Worm (Caenorhabditis elegans): ENCODE measurements around the gene W01B6.8.

- TF ChIP-seq gei-8 (GFP tag; optimal IDR thresholded peaks at IDR 0.05) (no peak), hif-1 (tag; optimal IDR thresholded peaks at IDR 0.05) (no peak), tag-97 (GFP tag; IDR thresholded peaks at IDR 0.05) (no peak), unc-130 (GFP tag; optimal IDR thresholded peaks at IDR 0.05) (no peak), hmg-1.1 (GFP tag; IDR thresholded peaks at IDR 0.05) (no peak), nhr-25 (tag; optimal IDR thresholded peaks at IDR 0.05; ENCODE audit: borderline replicate concordance, insufficient read depth) (no peak), fos-1 (tag; optimal IDR thresholded peaks at IDR 0.05) (no peak), lsy-2 (tag; optimal IDR thresholded peaks at IDR 0.05) (no peak), mdt-29 (GFP tag; IDR thresholded peaks at IDR 0.05) (no peak), mep-1 (tag; optimal IDR thresholded peaks at IDR 0.05) (no peak), skn-1 (tag; optimal IDR thresholded peaks at IDR 0.05) (no peak), unc-39 (tag; optimal IDR thresholded peaks at IDR 0.05) (no peak)
These were observed 23.4 kb downstream of the W01B6.8 start for ce11 chrIV:10060795-10061194.
